Fruit fly (Drosophila melanogaster) whole organism, prepupa: ENCODE results near the gene CG15145.

Experiments
- CG3032 ChIP-seq: fragments of 200-800 bp; optimal IDR thresholded peaks from 2 replicates; lab custom pipeline; 2019; ENCODE audit warnings: missing biosample characterization, mild to moderate bottlenecking, missing genetic modification characterization, moderate library complexity
- CG34406 ChIP-seq: fragments of 200-800 bp; sonication (Bioruptor generic); optimal IDR thresholded peaks from 3 replicates; lab custom pipeline; 2016; ENCODE audit warnings: missing biosample characterization, missing genetic modification characterization
- CG7368 ChIP-seq: fragments of 200-800 bp; sonication (Bioruptor generic); optimal IDR thresholded peaks from 3 replicates; lab custom pipeline; 2016; ENCODE audit warnings: missing biosample characterization, missing genetic modification characterization
- CG9139 ChIP-seq: fragments of 200-800 bp; sonication (Bioruptor generic); optimal IDR thresholded peaks from 3 replicates; lab custom pipeline; 2017; ENCODE audit warnings: missing biosample characterization, mild to moderate bottlenecking, missing genetic modification characterization
- Gug ChIP-seq: fragments of 200-800 bp; sonication (Bioruptor generic); IDR thresholded peaks from 2 replicates; pipeline ENCODE4 v1.3.6; 2022; ENCODE audit warnings: missing biosample characterization, missing genetic modification characterization
- Hr39 ChIP-seq: fragments of 200-800 bp; sonication (Bioruptor generic); optimal IDR thresholded peaks from 2 replicates; lab custom pipeline; 2016; ENCODE audit warnings: missing biosample characterization, missing genetic modification characterization
- pdm3 ChIP-seq: fragments of 200-800 bp; sonication (Bioruptor generic); optimal IDR thresholded peaks from 3 replicates; lab custom pipeline; 2016; ENCODE audit warnings: missing biosample characterization, missing genetic modification characterization

DNA sequence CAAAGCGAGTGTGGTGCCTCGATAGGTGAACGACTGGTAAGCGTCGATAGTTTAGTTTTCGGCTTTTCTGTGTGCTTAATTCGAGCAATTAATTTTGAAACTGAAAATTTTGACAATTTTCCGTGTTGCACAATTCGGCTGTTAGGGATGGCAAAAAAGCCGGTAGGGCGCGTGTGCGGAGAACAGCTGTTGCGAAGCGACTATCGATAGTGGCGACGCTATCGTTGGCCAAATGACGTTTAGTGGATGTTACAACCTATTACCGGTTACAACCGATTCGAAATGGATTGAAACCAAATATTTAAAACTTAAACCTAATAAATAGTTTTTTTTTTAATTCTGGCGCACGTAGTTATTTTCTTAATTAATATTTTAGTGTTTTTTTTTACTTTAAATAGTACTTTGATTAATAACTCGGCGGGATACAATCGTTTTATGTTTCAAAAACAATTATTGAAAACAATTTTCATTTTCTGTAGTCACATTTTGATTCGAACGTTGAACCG, 31.0 kb downstream of the CG15145 start, which contains the start of the genes mEFTs and Dhc36C:
- TF ChIP-seq CG3032 (tag; lab: Kevin White, UChicago) = no peak
- no peak for TF ChIP-seq CG7368 (GFP tag; lab: Kevin White, UChicago)
- no peak for TF ChIP-seq pdm3
- TF ChIP-seq CG9139 (GFP tag; lab: Kevin White, UChicago) = no peak
- no peak for TF ChIP-seq CG34406
- TF ChIP-seq Gug = no peak
- no peak for TF ChIP-seq Hr39 (GFP tag; lab: Kevin White, UChicago)
